Worm (Caenorhabditis elegans) whole organism, early embryonic: ENCODE measurements around the gene hsp-3.

Experiments used
- B0310.2 ChIP-seq: sonication (generic microtip); optimal IDR thresholded peaks from 2 replicates; lab custom pipeline; 2016; ENCODE audit warnings: mild to moderate bottlenecking, missing genetic modification characterization, missing compliant biosample characterization
- ets-7 ChIP-seq: sonication (generic microtip); optimal IDR thresholded peaks from 2 replicates; lab custom pipeline; 2016; ENCODE audit warnings: missing genotype, missing genetic modification characterization, missing compliant biosample characterization
- flt-1 ChIP-seq: fragments of 200-800 bp; sonication (Bioruptor generic); IDR thresholded peaks from 2 replicates; pipeline ENCODE4 v1.3.6; 2022; ENCODE audit warnings: missing genetic modification characterization, missing compliant biosample characterization
- hnd-1 ChIP-seq: sonication (generic microtip); optimal IDR thresholded peaks from 2 replicates; lab custom pipeline; 2016; ENCODE audit warnings: missing genetic modification characterization, missing compliant biosample characterization
- scrt-1 ChIP-seq: fragments of 200-800 bp; sonication (Bioruptor generic); IDR thresholded peaks from 2 replicates; pipeline ENCODE4 v1.3.6; 2022; ENCODE audit warnings: missing genetic modification characterization, missing compliant biosample characterization

DNA sequence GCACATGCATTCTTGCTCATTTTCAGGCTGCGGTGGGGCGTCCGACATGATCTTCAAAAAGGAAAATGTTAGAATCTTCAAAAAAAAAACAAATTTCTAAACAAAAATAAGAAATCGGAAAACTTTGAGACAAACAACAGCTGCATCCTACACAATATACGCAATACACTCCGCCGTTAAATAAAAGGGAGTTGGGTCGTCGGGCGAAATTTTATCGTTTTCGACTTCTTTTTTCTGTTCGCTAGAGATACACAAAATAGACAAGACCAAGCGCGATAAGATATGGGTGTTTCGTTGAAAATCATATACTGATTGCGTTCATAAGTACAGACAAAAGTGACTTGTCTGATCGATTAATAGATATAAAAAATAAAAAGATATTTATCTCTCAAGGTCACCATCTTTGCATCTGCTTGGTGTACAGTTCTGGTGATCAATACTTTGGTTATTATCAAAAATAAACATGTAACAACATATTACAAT lies 17.4 kb upstream of the hsp-3 start, which contains the start of gene kynu-1:
- TF ChIP-seq flt-1 (GFP tag; lab: Robert Waterston, UW) (no peak), scrt-1 (GFP tag; lab: Robert Waterston, UW) (no peak), hnd-1 (tag; lab: Kevin White, UChicago) (no peak), B0310.2 (tag; lab: Kevin White, UChicago) (no peak), ets-7 (no peak)
